Worm (Caenorhabditis elegans): ENCODE results near the gene alh-1.
A peak's percentile ranks its signal among the peaks of the same experiment; 100 is the strongest.

The alh-1 gene

ce11 chrIII:5077150-5077814 is at the start of gene alh-1:
alh-1 (plus strand) TSS chrIII:5077764.
- TF ChIP-seq C17E4.6 (GFP tag; IDR thresholded peaks at IDR 0.05): no peak
- TF ChIP-seq tbp1 (GFP tag; optimal IDR thresholded peaks at IDR 0.05): peak; percentile 28
- no peak for TF ChIP-seq mxl-1 (tag; optimal IDR thresholded peaks at IDR 0.05)
- no peak for TF ChIP-seq cebp-1 (GFP tag; IDR thresholded peaks at IDR 0.05)
- TF ChIP-seq cebp-1 (tag; optimal IDR thresholded peaks at IDR 0.05): no peak
- no peak for TF ChIP-seq nhr-179 (tag; optimal IDR thresholded peaks at IDR 0.05)
- TF ChIP-seq dpff-1 (tag; optimal IDR thresholded peaks at IDR 0.05): no peak
- TF ChIP-seq F33H1.4 (GFP tag; IDR thresholded peaks at IDR 0.05): no peak
- no peak for TF ChIP-seq K11D2.4 (GFP tag; IDR thresholded peaks at IDR 0.05)
- peak; percentile 83 for TF ChIP-seq nhr-80 (tag; optimal IDR thresholded peaks at IDR 0.05)
- peak; percentile 40; the same call in 1 of the 2 replicates for TF ChIP-seq B0336.3 (GFP tag; IDR thresholded peaks at IDR 0.05)
- no peak for TF ChIP-seq aptf-2 (GFP tag; conservative IDR thresholded peaks at IDR 0.05)
- no peak for TF ChIP-seq D2030.7 (GFP tag; IDR thresholded peaks at IDR 0.05)
- TF ChIP-seq repo-1 (tag; optimal IDR thresholded peaks at IDR 0.05): no peak
- no peak for TF ChIP-seq somi-1 (GFP tag; optimal IDR thresholded peaks at IDR 0.05)
- no peak for TF ChIP-seq egl-44 (GFP tag; IDR thresholded peaks at IDR 0.05)
- TF ChIP-seq ztf-25 (GFP tag; IDR thresholded peaks at IDR 0.05): no peak
- TF ChIP-seq egl-18 (GFP tag; IDR thresholded peaks at IDR 0.05): no peak
- TF ChIP-seq snpc-4 (GFP tag; optimal IDR thresholded peaks at IDR 0.05): no peak
- TF ChIP-seq snpc-4 (tag; optimal IDR thresholded peaks at IDR 0.05): peak in 2 of 4 experiments; percentile 34 to 44
- TF ChIP-seq F39B2.1 (GFP tag; IDR thresholded peaks at IDR 0.05): no peak
- no peak for TF ChIP-seq ztf-22 (GFP tag; optimal IDR thresholded peaks at IDR 0.05)
- no peak for TF ChIP-seq madf-10 (tag; optimal IDR thresholded peaks at IDR 0.05)
- TF ChIP-seq die-1 (tag; optimal IDR thresholded peaks at IDR 0.05): no peak
- TF ChIP-seq ceh-58 (GFP tag; IDR thresholded peaks at IDR 0.05): no peak
- no peak for TF ChIP-seq tlf-1 (GFP tag; optimal IDR thresholded peaks at IDR 0.05)
- TF ChIP-seq B0261.1 (tag; optimal IDR thresholded peaks at IDR 0.05): no peak
- no peak for TF ChIP-seq nfya-1 (tag; optimal IDR thresholded peaks at IDR 0.05; ENCODE audit: borderline replicate concordance, insufficient read depth)
- no peak for TF ChIP-seq lin-40 (tag; optimal IDR thresholded peaks at IDR 0.05)
- no peak for TF ChIP-seq madf-8 (GFP tag; conservative IDR thresholded peaks at IDR 0.05)
- TF ChIP-seq hlh-26 (GFP tag; conservative IDR thresholded peaks at IDR 0.05): no peak
- TF ChIP-seq bed-1 (GFP tag; IDR thresholded peaks at IDR 0.05): no peak
- TF ChIP-seq bed-2 (GFP tag; IDR thresholded peaks at IDR 0.05): no peak
- TF ChIP-seq ekl-4 (GFP tag; IDR thresholded peaks at IDR 0.05): 0 out of 2 replicates have a peak, but pooled peaks have one; percentile 16
- TF ChIP-seq nfyb-1 (GFP tag; IDR thresholded peaks at IDR 0.05): no peak
- TF ChIP-seq Y56A3A.18 (GFP tag; IDR thresholded peaks at IDR 0.05): no peak
- TF ChIP-seq ccch-3 (GFP tag; optimal IDR thresholded peaks at IDR 0.05): no peak

- TF ChIP-seq cebp-2 (GFP tag; IDR thresholded peaks at IDR 0.05) (no peak), snpc-3.4 (tag; optimal IDR thresholded peaks at IDR 0.05) (no peak), madf-6 (GFP tag; IDR thresholded peaks at IDR 0.05) (no peak), ceh-91 (GFP tag; IDR thresholded peaks at IDR 0.05) (no peak), chd-7 (tag; optimal IDR thresholded peaks at IDR 0.05) (no peak), T07F8.4 (tag; optimal IDR thresholded peaks at IDR 0.05) (no peak), ekl-4 (GFP tag; IDR thresholded peaks at IDR 0.05) (no peak), Y56A3A.18 (GFP tag; IDR thresholded peaks at IDR 0.05) (no peak), unc-62 (GFP tag; optimal IDR thresholded peaks at IDR 0.05) (no peak), lsl-1 (GFP tag; optimal IDR thresholded peaks at IDR 0.05) (no peak), snpc-1.3 (tag; optimal IDR thresholded peaks at IDR 0.05; ENCODE audit: insufficient read depth) (no peak), dox-1 (GFP tag; IDR thresholded peaks at IDR 0.05) (no peak), lin-26 (GFP tag; IDR thresholded peaks at IDR 0.05) (no peak), pbrm-1 (GFP tag; IDR thresholded peaks at IDR 0.05) (no peak)
Measured at ce11 chrIII:5030629-5031028, 46.9 kb upstream of the alh-1 start, which contains the start of gene klp-6. klp-6 (plus strand) TSS chrIII:5030929.

Data from whole organism, young adult.